Worm (Caenorhabditis elegans) whole organism, L4/young adult: Measurements from ENCODE around the gene F48B9.1.

Experiments used
- W03F9.2 ChIP-seq: fragments of 150-350 bp; optimal IDR thresholded peaks from 2 replicates; lab custom pipeline; 2014; ENCODE audit warnings: missing biosample characterization, missing genetic modification characterization
- dao-5 ChIP-seq: sonication (generic microtip); optimal IDR thresholded peaks from 2 replicates; lab custom pipeline; 2016; ENCODE audit warnings: missing genotype, missing genetic modification characterization, moderate library complexity, missing compliant biosample characterization
- him-1 ChIP-seq: sonication (generic microtip); optimal IDR thresholded peaks from 2 replicates; lab custom pipeline; 2016; ENCODE audit warnings: missing genotype, missing genetic modification reagents, missing genetic modification characterization, missing compliant biosample characterization

The F48B9.1 gene

ce11 chrX:2213400-2214362 lies 33.0 kb downstream of the F48B9.1 start:
- TF ChIP-seq W03F9.2 (tag; lab: Kevin White, UChicago) (no peak), dao-5 (tag; lab: Kevin White, UChicago) (no peak), him-1 (tag; lab: Kevin White, UChicago) (no peak)

ce11 chrX:2214454-2214853 lies 33.8 kb downstream of the F48B9.1 start:
- no peak for TF ChIP-seq W03F9.2 (tag; lab: Kevin White, UChicago)
- TF ChIP-seq him-1 (tag; lab: Kevin White, UChicago): no peak
- no peak for TF ChIP-seq dao-5 (tag; lab: Kevin White, UChicago)

ce11 chrX:2215108-2215507 lies 34.4 kb downstream of the F48B9.1 start:
- TF ChIP-seq dao-5 (tag; lab: Kevin White, UChicago) (no peak), him-1 (tag; lab: Kevin White, UChicago) (no peak), W03F9.2 (tag; lab: Kevin White, UChicago) (no peak)

ce11 chrX:2216242-2216641 lies 35.6 kb downstream of the F48B9.1 start:
- no peak for TF ChIP-seq him-1 (tag; lab: Kevin White, UChicago)
- no peak for TF ChIP-seq dao-5 (tag; lab: Kevin White, UChicago)
- TF ChIP-seq W03F9.2 (tag; lab: Kevin White, UChicago): no peak

ce11 chrX:2216662-2217061 lies 36.0 kb downstream of the F48B9.1 start:
- TF ChIP-seq dao-5 (tag; lab: Kevin White, UChicago): no peak

ce11 chrX:2219006-2219405 lies 38.3 kb downstream of the F48B9.1 start:
- TF ChIP-seq dao-5 (tag; lab: Kevin White, UChicago) (no peak), W03F9.2 (tag; lab: Kevin White, UChicago) (no peak), him-1 (tag; lab: Kevin White, UChicago) (no peak)

- TF ChIP-seq W03F9.2 (tag; lab: Kevin White, UChicago) (no peak), him-1 (tag; lab: Kevin White, UChicago) (no peak), dao-5 (tag; lab: Kevin White, UChicago) (no peak)
Measured at ce11 chrX:2219453-2219852, 38.8 kb downstream of the F48B9.1 start.

DNA sequence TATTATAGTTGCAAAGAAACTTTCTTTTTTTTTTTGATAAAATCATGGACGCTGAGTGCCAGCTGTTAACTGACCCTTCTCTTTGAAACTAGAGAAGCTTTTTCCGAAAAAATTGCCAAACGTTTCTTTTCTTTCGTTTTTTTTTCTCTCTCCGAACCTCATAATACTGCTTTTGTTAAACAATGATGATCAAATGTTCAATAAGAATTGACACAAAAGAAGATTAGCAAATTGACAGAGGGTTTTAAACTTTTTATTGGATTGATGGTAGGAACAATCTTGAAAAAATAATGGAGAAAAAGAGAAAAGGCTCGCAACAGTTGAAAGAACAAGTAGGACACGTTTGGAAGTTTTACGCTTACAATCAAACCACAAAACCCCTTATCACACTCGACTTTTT lies 40.2 kb downstream of the F48B9.1 start, which contains the start of gene hex-1:
Gene hex-1, plus strand, starts transcription at position 301 of the 400 bp plus-strand sequence.
- TF ChIP-seq dao-5 (tag; lab: Kevin White, UChicago) (no peak), him-1 (tag; lab: Kevin White, UChicago) (no peak), W03F9.2 (tag; lab: Kevin White, UChicago) (no peak)

DNA sequence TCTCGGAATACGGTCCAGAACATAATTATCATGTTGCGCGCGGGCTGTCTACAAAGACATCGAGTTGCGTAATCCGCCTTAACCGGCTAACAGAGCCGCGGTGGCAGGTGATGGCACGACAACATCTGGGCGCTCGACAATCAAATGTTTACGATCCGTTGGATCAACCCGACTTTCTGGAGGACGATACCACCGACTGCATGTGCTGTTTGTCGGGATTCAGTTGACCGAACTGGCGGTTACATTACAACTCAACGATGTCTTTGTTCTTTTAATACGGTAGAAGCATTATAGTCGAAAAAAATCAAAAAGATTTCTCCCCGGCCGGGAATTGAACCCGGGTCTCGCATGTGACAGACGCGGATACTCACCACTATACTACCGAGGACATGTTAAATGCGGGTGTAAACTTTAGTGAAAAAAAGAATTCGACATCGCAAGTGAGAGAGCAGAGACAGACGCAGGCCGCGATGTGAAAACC lies 46.2 kb downstream of the F48B9.1 start:
- TF ChIP-seq him-1 (tag; lab: Kevin White, UChicago): peak; percentile 74
- TF ChIP-seq W03F9.2 (tag; lab: Kevin White, UChicago): no peak
- peak; percentile 53 for TF ChIP-seq dao-5 (tag; lab: Kevin White, UChicago)

DNA sequence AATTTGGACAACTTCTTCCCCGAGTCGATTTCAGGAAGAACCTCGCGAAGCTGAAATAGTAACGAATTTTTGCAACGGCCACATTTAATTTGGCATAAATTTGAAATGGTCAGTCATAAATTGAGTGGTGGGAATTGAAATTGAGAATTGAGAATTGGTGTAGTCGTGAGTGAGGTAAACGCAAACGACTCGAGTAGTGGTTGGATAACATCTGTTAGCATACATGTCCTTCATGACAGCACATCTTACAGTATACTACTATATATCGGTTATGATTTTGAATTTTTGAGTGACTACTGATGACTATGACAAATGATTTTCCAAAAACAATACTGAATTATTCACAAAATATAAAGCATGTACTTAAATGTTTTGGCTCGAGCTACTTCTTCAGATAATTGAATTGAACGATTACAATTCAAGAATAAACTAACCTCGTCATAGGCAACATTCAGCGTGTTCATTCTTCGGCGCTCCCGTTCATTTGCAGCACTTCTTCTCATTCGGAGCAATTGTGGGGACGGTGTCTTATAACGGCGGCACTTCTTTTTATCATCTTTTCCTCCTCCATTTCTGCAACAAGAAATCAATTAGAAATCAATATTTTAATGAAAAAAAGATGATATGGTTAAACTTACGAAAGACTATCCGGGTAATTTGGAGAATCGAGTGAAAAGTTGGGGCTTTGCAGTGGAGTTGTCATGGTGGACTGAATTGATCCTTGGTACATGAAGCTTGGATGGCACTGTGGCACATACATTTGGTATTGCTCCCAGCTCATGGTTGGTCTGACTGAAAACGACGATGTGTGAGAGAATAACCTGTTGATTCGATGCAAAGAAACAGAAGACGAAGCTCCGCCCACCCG lies 48.9 kb downstream of the F48B9.1 start, which contains the start of gene lin-32:
Gene lin-32, minus strand, starts transcription at position 818 of the 868 bp plus-strand sequence.
- no peak for TF ChIP-seq W03F9.2 (tag; lab: Kevin White, UChicago)
- TF ChIP-seq him-1 (tag; lab: Kevin White, UChicago): no peak
- no peak for TF ChIP-seq dao-5 (tag; lab: Kevin White, UChicago)

ce11 chrX:2231346-2231745 lies 50.7 kb downstream of the F48B9.1 start:
- no peak for TF ChIP-seq W03F9.2 (tag; lab: Kevin White, UChicago)
- TF ChIP-seq him-1 (tag; lab: Kevin White, UChicago): no peak
- TF ChIP-seq dao-5 (tag; lab: Kevin White, UChicago): no peak

- TF ChIP-seq dao-5 (tag; lab: Kevin White, UChicago) (no peak), W03F9.2 (tag; lab: Kevin White, UChicago) (no peak), him-1 (tag; lab: Kevin White, UChicago) (no peak)
Measured at ce11 chrX:2233929-2234328, 53.2 kb downstream of the F48B9.1 start, which contains the start of gene T14F9.2. TSS of gene T14F9.2 (plus strand) at chrX:2234324.
